Worm (Caenorhabditis elegans) whole organism, L2 larva: Measurements from ENCODE around the gene H23L24.4.

Experiments
- F13H6.1 ChIP-seq: sonication (generic microtip); optimal IDR thresholded peaks from 2 replicates; lab custom pipeline; 2016; ENCODE audit warnings: missing genetic modification characterization, missing compliant biosample characterization
- R02D3.7 ChIP-seq: fragments of 150-350 bp; optimal IDR thresholded peaks from 2 replicates; lab custom pipeline; 2014; ENCODE audit warnings: missing biosample characterization, missing genetic modification characterization
- Y55F3AM.14 ChIP-seq: fragments of 200-800 bp; sonication (Bioruptor generic); optimal IDR thresholded peaks from 2 replicates; lab custom pipeline; 2018; ENCODE audit warnings: mild to moderate bottlenecking, missing genetic modification characterization, missing compliant biosample characterization
- alr-1 ChIP-seq: fragments of 150-350 bp; optimal IDR thresholded peaks from 2 replicates; lab custom pipeline; 2014; ENCODE audit warnings: missing biosample characterization, missing genetic modification characterization
- aly-2 ChIP-seq: fragments of 150-350 bp; optimal IDR thresholded peaks from 2 replicates; lab custom pipeline; 2014; ENCODE audit warnings: missing biosample characterization, missing genetic modification characterization
- ama-1 ChIP-seq: fragments of 150-350 bp; optimal IDR thresholded peaks from 2 replicates; lab custom pipeline; 2018; ENCODE audit warnings: inconsistent platforms
- blmp-1 ChIP-seq: sonication (generic microtip); optimal IDR thresholded peaks from 2 replicates; lab custom pipeline; 2017; ENCODE audit warnings: missing genetic modification characterization, mild to moderate bottlenecking, missing compliant biosample characterization, antibody characterized with exemption, moderate library complexity; ENCODE audit not compliant: insufficient read depth
- ceh-82 ChIP-seq: fragments of 150-350 bp; optimal IDR thresholded peaks from 2 replicates; lab custom pipeline; 2014; ENCODE audit warnings: missing biosample characterization, missing genetic modification characterization
- egl-27 ChIP-seq: sonication (generic microtip); optimal IDR thresholded peaks from 3 replicates; lab custom pipeline; 2017; ENCODE audit warnings: missing biosample characterization, missing genetic modification reagents, missing genetic modification characterization
- lin-11 ChIP-seq: fragments of 150-350 bp; sonication (generic microtip); optimal IDR thresholded peaks from 2 replicates; lab custom pipeline; 2014; ENCODE audit warnings: missing biosample characterization, missing genetic modification characterization, inconsistent platforms, mixed read lengths
- lin-13 ChIP-seq: fragments of 150-350 bp; optimal IDR thresholded peaks from 2 replicates; lab custom pipeline; 2014; ENCODE audit warnings: missing biosample characterization, missing genetic modification reagents, missing genetic modification characterization
- lin-39 ChIP-seq: fragments of 150-350 bp; optimal IDR thresholded peaks from 2 replicates; lab custom pipeline; 2014; ENCODE audit warnings: missing biosample characterization, missing genetic modification reagents, missing genetic modification characterization
- lsy-2 ChIP-seq, 2 experiments: fragments of 150-350 bp in 1 of 2; sonication (generic microtip) in 1 of 2; optimal IDR thresholded peaks; 2 replicates each; lab custom pipeline; 2014 to 2017; ENCODE audit warnings: missing biosample characterization in 2 of 2, missing genetic modification characterization in 2 of 2
- mab-5 ChIP-seq: fragments of 150-350 bp; optimal IDR thresholded peaks from 2 replicates; lab custom pipeline; 2014; ENCODE audit warnings: missing biosample characterization, missing genetic modification characterization
- mbf-1 ChIP-seq: sonication (generic microtip); optimal IDR thresholded peaks from 2 replicates; lab custom pipeline; 2017; ENCODE audit warnings: missing biosample characterization, missing genetic modification characterization
- mdl-1 ChIP-seq, 2 experiments: fragments of 150-350 bp in 1 of 2; sonication (generic microtip) in 1 of 2; optimal IDR thresholded peaks; 2 replicates each; lab custom pipeline; 2017; ENCODE audit warnings: missing biosample characterization in 2 of 2, missing genetic modification characterization in 2 of 2
- nhr-10 ChIP-seq: sonication (generic microtip); optimal IDR thresholded peaks from 2 replicates; lab custom pipeline; 2017; ENCODE audit warnings: missing biosample characterization, missing genetic modification characterization
- nhr-11 ChIP-seq: fragments of 150-350 bp; optimal IDR thresholded peaks from 2 replicates; lab custom pipeline; 2014; ENCODE audit warnings: missing biosample characterization, missing genetic modification characterization
- nhr-12 ChIP-seq: fragments of 150-350 bp; optimal IDR thresholded peaks from 2 replicates; lab custom pipeline; 2014; ENCODE audit warnings: missing biosample characterization, missing genetic modification characterization
- nhr-21 ChIP-seq: fragments of 150-350 bp; optimal IDR thresholded peaks from 2 replicates; lab custom pipeline; 2014; ENCODE audit warnings: missing biosample characterization, missing genetic modification characterization
- nhr-237 ChIP-seq: fragments of 150-350 bp; optimal IDR thresholded peaks from 2 replicates; lab custom pipeline; 2014; ENCODE audit warnings: missing biosample characterization, missing genetic modification characterization
- nhr-25 ChIP-seq: fragments of 150-350 bp; sonication (generic microtip); optimal IDR thresholded peaks from 3 replicates; lab custom pipeline; 2014; ENCODE audit warnings: missing biosample characterization, missing genetic modification characterization
- nhr-6 ChIP-seq: fragments of 150-350 bp; optimal IDR thresholded peaks from 2 replicates; lab custom pipeline; 2014; ENCODE audit warnings: missing biosample characterization, missing genetic modification characterization
- peb-1 ChIP-seq: fragments of 150-350 bp; optimal IDR thresholded peaks from 2 replicates; lab custom pipeline; 2014; ENCODE audit warnings: missing biosample characterization, missing genetic modification characterization
- sem-4 ChIP-seq: fragments of 150-350 bp; optimal IDR thresholded peaks from 2 replicates; lab custom pipeline; 2014; ENCODE audit warnings: missing biosample characterization, missing genetic modification reagents, missing genetic modification characterization
- sma-9 ChIP-seq, 2 experiments: fragments of 150-350 bp in 1 of 2; sonication (generic microtip) in 1 of 2; optimal IDR thresholded peaks; 2 replicates each; lab custom pipeline; 2014 to 2016; ENCODE audit warnings: missing genetic modification characterization in 2 of 2, mild to moderate bottlenecking in 1 of 2, missing biosample characterization in 1 of 2, missing compliant biosample characterization in 1 of 2, missing genetic modification reagents in 1 of 2, moderate library complexity in 1 of 2
- snpc-4 ChIP-seq: fragments of 150-350 bp; optimal IDR thresholded peaks from 2 replicates; lab custom pipeline; 2014; ENCODE audit warnings: missing biosample characterization, missing genetic modification characterization
- unc-55 ChIP-seq: fragments of 150-350 bp; sonication (generic microtip); optimal IDR thresholded peaks from 3 replicates; lab custom pipeline; 2014; ENCODE audit warnings: missing biosample characterization, missing genetic modification reagents, missing genetic modification characterization
- unc-62 ChIP-seq: fragments of 150-350 bp; optimal IDR thresholded peaks from 2 replicates; lab custom pipeline; 2014; ENCODE audit warnings: missing biosample characterization, missing genetic modification reagents, missing genetic modification characterization
- zag-1 ChIP-seq: fragments of 150-350 bp; optimal IDR thresholded peaks from 2 replicates; lab custom pipeline; 2014; ENCODE audit warnings: missing biosample characterization, missing genetic modification characterization
- ztf-11 ChIP-seq: sonication (generic microtip); optimal IDR thresholded peaks from 2 replicates; lab custom pipeline; 2017; ENCODE audit warnings: missing biosample characterization, missing genetic modification characterization

Gene H23L24.4

ce11 chrIV:8705504-8705903 is at the start of gene H23L24.4:
Gene H23L24.4, minus strand, starts transcription at chrIV:8705604.
- TF ChIP-seq nhr-21 (tag; lab: Kevin White, UChicago) (no peak), lsy-2 (tag; optimal IDR thresholded peaks at IDR 0.05; lab: Kevin White, UChicago) (no peak), nhr-237 (tag; lab: Kevin White, UChicago) (no peak), nhr-12 (tag; lab: Kevin White, UChicago) (no peak), lin-13 (no peak), egl-27 (tag; lab: Kevin White, UChicago) (no peak), nhr-10 (tag; lab: Kevin White, UChicago) (no peak), unc-55 (GFP tag; lab: Kevin White, UChicago) (no peak), sem-4 (tag; lab: Kevin White, UChicago) (no peak)

- TF ChIP-seq nhr-11 (tag; lab: Kevin White, UChicago): no peak
- TF ChIP-seq unc-55 (GFP tag; lab: Kevin White, UChicago): no peak
- no peak for TF ChIP-seq sma-9 (GFP tag; optimal IDR thresholded peaks at IDR 0.05; lab: Kevin White, UChicago)
- TF ChIP-seq sma-9 (tag; optimal IDR thresholded peaks at IDR 0.05; lab: Kevin White, UChicago): no peak
- TF ChIP-seq R02D3.7 (tag; lab: Kevin White, UChicago): no peak
- TF ChIP-seq alr-1: no peak
- no peak for TF ChIP-seq F13H6.1 (tag; lab: Kevin White, UChicago)
- TF ChIP-seq snpc-4 (tag; lab: Kevin White, UChicago): no peak
- TF ChIP-seq mdl-1 (tag; optimal IDR thresholded peaks at IDR 0.05; lab: Kevin White, UChicago): no peak
- TF ChIP-seq nhr-25: no peak
- no peak for TF ChIP-seq lin-39 (tag; lab: Kevin White, UChicago)
Measured at ce11 chrIV:8754727-8755126, 49.3 kb upstream of the H23L24.4 start, which contains the start of gene elli-1. Gene elli-1, minus strand, starts transcription at chrIV:8754827.

ce11 chrIV:8754146-8754545 is 48.7 kb upstream of the H23L24.4 start:
- no peak for TF ChIP-seq snpc-4 (tag; lab: Kevin White, UChicago)
- no peak for TF ChIP-seq lin-13
- TF ChIP-seq Y55F3AM.14 (GFP tag; lab: Kevin White, UChicago): no peak
- no peak for TF ChIP-seq zag-1

DNA sequence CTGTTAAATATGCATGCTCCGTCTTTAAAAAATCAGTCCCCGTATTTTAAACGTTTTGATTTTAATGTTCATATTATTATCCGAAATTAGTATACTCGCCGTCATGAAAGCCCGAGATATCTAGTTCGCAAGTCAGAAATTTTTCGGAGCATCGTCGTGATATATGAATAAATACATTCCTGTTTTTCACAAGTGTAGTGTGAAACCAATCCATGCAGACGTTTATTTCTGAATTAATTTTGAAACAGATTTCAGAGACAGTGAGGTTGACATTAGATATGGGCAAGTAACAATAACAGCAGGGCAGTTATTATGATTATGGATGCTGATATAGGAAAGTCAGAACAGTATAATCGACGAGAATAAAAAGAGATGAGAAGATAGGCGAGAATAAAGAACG is 47.1 kb upstream of the H23L24.4 start:
- no peak for TF ChIP-seq mdl-1 (tag; optimal IDR thresholded peaks at IDR 0.05; lab: Kevin White, UChicago)
- TF ChIP-seq nhr-12 (tag; lab: Kevin White, UChicago): no peak
- TF ChIP-seq, all 48 proteins: peak for 0

DNA sequence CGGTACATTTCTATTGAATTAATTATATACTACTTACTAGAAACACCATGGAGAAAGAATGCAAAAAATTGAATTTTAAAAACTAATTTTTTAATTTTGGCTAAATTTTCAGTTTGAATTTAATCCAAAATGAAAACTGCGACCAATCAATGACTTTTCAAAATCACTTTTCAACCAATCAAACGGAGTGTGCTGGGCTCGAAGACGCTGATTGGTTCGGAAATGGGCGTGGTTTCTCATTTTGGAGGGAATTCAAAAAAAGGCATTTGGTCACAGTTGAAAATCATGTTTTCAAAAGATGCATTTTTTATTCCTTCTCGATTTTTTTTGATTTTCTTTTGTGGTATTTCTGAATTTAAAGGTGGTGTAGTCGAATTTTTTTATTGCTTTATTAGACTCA is 43.6 kb upstream of the H23L24.4 start:
- TF ChIP-seq lin-39 (tag; lab: Kevin White, UChicago) (no peak), unc-62 (GFP tag; lab: Kevin White, UChicago) (no peak), aly-2 (tag; lab: Kevin White, UChicago) (no peak)
- TF ChIP-seq, all 48 proteins: peak for 0

ce11 chrIV:8745591-8746302 is 40.3 kb upstream of the H23L24.4 start, which contains the start of the genes F20C5.7 and parg-1:
Gene F20C5.7, minus strand, starts transcription at chrIV:8745691.
Gene parg-1, plus strand, starts transcription at chrIV:8746252.
- TF ChIP-seq mab-5 (tag; lab: Kevin White, UChicago) (no peak), aly-2 (tag; lab: Kevin White, UChicago) (no peak), sem-4 (tag; lab: Kevin White, UChicago) (no peak), ama-1 (lab: Kevin White, UChicago) (no peak), ztf-11 (tag; lab: Kevin White, UChicago) (no peak), ceh-82 (no peak), lin-13 (no peak), peb-1 (tag; lab: Kevin White, UChicago) (no peak), nhr-10 (tag; lab: Kevin White, UChicago) (no peak), blmp-1 (no peak), mbf-1 (tag; lab: Kevin White, UChicago) (no peak), nhr-6 (tag; lab: Kevin White, UChicago) (no peak), Y55F3AM.14 (GFP tag; lab: Kevin White, UChicago) (no peak), lin-11 (tag; lab: Kevin White, UChicago) (no peak)
